Fruit fly (Drosophila melanogaster) S2 (cell line): ENCODE data around the gene rho-6.
A peak's percentile ranks its signal among the peaks of the same experiment; 100 is the strongest.

Experiments
- CG8478 ChIP-seq: fragments of >200 bp; optimal IDR thresholded peaks from 2 replicates; lab custom pipeline; 2018
- CTCF ChIP-seq, 2 experiments: fragments of >200 bp; optimal IDR thresholded peaks; 2 replicates each; lab custom pipeline; 2018

rho-6 gene

dm6 chr2L:12133275-12134124 is at the start of gene rho-6:
Gene rho-6, minus strand, starts transcription at chr2L:12133411.
- TF ChIP-seq CTCF (optimal IDR thresholded peaks at IDR 0.05; lab: Kevin White, UChicago) = no peak
- TF ChIP-seq CG8478 (lab: Kevin White, UChicago) = no peak

dm6 chr2L:12177621-12178020 is 44.4 kb upstream of the rho-6 start, which contains the start of gene atilla:
Gene atilla, minus strand, starts transcription at chr2L:12177886.
- no peak for TF ChIP-seq CG8478 (lab: Kevin White, UChicago)
- TF ChIP-seq CTCF (optimal IDR thresholded peaks at IDR 0.05; lab: Kevin White, UChicago) = no peak

- TF ChIP-seq CTCF (optimal IDR thresholded peaks at IDR 0.05; lab: Kevin White, UChicago) (no peak), CG8478 (lab: Kevin White, UChicago) (no peak)
Measured at dm6 chr2L:12174493-12175129, 41.4 kb upstream of the rho-6 start, which contains the start of gene bru1. Gene bru1, plus strand, starts transcription at chr2L:12175004.

- TF ChIP-seq CG8478 (lab: Kevin White, UChicago) = no peak
- peak in 1 of 2 experiments; percentile 21 for TF ChIP-seq CTCF (optimal IDR thresholded peaks at IDR 0.05; lab: Kevin White, UChicago)
Measured at dm6 chr2L:12172536-12173234, 39.5 kb upstream of the rho-6 start, which contains the start of the genes CG6583 and crok. Gene CG6583, minus strand, starts transcription at chr2L:12172586. Gene crok, plus strand, starts transcription at chr2L:12172981.

- no peak for TF ChIP-seq CTCF (optimal IDR thresholded peaks at IDR 0.05; lab: Kevin White, UChicago)
- TF ChIP-seq CG8478 (lab: Kevin White, UChicago) = no peak
Measured at dm6 chr2L:12170250-12170649, 37.0 kb upstream of the rho-6 start, which contains the start of gene CG17217. Gene CG17217, plus strand, starts transcription at chr2L:12170550.

- TF ChIP-seq CG8478 (lab: Kevin White, UChicago) (no peak), CTCF (optimal IDR thresholded peaks at IDR 0.05; lab: Kevin White, UChicago) (no peak)
Measured at dm6 chr2L:12163941-12164340, 30.7 kb upstream of the rho-6 start, which contains the start of gene ZnT33D. Gene ZnT33D, plus strand, starts transcription at chr2L:12164241.

dm6 chr2L:12161467-12161866 is 28.3 kb upstream of the rho-6 start, which contains the start of gene CG31861:
Gene CG31861, plus strand, starts transcription at chr2L:12161767.
- no peak for TF ChIP-seq CTCF (optimal IDR thresholded peaks at IDR 0.05; lab: Kevin White, UChicago)
- TF ChIP-seq CG8478 (lab: Kevin White, UChicago) = no peak

dm6 chr2L:12142439-12142838 is 9.2 kb upstream of the rho-6 start, which contains the start of gene CG31760:
Gene CG31760, plus strand, starts transcription at chr2L:12142780.
- TF ChIP-seq CTCF (optimal IDR thresholded peaks at IDR 0.05; lab: Kevin White, UChicago) = no peak
- TF ChIP-seq CG8478 (lab: Kevin White, UChicago) = no peak

dm6 chr2L:12137708-12138107 is 4.5 kb upstream of the rho-6 start, which contains the start of gene Gr33a:
Gene Gr33a, plus strand, starts transcription at chr2L:12138008.
- TF ChIP-seq CTCF (optimal IDR thresholded peaks at IDR 0.05; lab: Kevin White, UChicago) = no peak
- TF ChIP-seq CG8478 (lab: Kevin White, UChicago) = no peak

- TF ChIP-seq CG8478 (lab: Kevin White, UChicago) (no peak), CTCF (optimal IDR thresholded peaks at IDR 0.05; lab: Kevin White, UChicago) (no peak)
Measured at dm6 chr2L:12134125-12134378, 841 bp upstream of the rho-6 start.

dm6 chr2L:12120000-12120399 is 13.2 kb downstream of the rho-6 start:
- TF ChIP-seq CTCF (optimal IDR thresholded peaks at IDR 0.05; lab: Kevin White, UChicago) = no peak
- no peak for TF ChIP-seq CG8478 (lab: Kevin White, UChicago)

- TF ChIP-seq CG8478 (lab: Kevin White, UChicago) (no peak), CTCF (optimal IDR thresholded peaks at IDR 0.05; lab: Kevin White, UChicago) (no peak)
Measured at dm6 chr2L:12115809-12116208, 17.4 kb downstream of the rho-6 start.

- TF ChIP-seq CG8478 (lab: Kevin White, UChicago) = no peak
Measured at dm6 chr2L:12114159-12114558, 19.1 kb downstream of the rho-6 start, which contains the start of gene CG17211. Gene CG17211, plus strand, starts transcription at chr2L:12114360.

dm6 chr2L:12112943-12113557 is 20.2 kb downstream of the rho-6 start:
- no peak for TF ChIP-seq CTCF (optimal IDR thresholded peaks at IDR 0.05; lab: Kevin White, UChicago)
- TF ChIP-seq CG8478 (lab: Kevin White, UChicago) = no peak
